Fruit fly (Drosophila melanogaster) whole organism, embryonic: Measurements from ENCODE around the gene witty.

Source experiments
- Ada2b ChIP-seq: fragments of 200-800 bp; sonication (Bioruptor generic); IDR thresholded peaks from 2 replicates; pipeline ENCODE4 v1.3.6; 2022; ENCODE audit warnings: missing biosample characterization, missing genetic modification characterization
- Bdp1 ChIP-seq: fragments of 200-800 bp; sonication (Bioruptor generic); optimal IDR thresholded peaks from 3 replicates; lab custom pipeline; 2016; ENCODE audit warnings: missing biosample characterization, missing genetic modification characterization
- CG11504 ChIP-seq: fragments of 200-800 bp; sonication (Bioruptor generic); optimal IDR thresholded peaks from 3 replicates; lab custom pipeline; 2019; ENCODE audit warnings: missing biosample characterization, mild to moderate bottlenecking, missing genetic modification characterization, moderate library complexity
- CG13775 ChIP-seq: fragments of 200-800 bp; sonication (Bioruptor generic); optimal IDR thresholded peaks from 3 replicates; lab custom pipeline; 2017; ENCODE audit warnings: missing biosample characterization, mild to moderate bottlenecking, missing genetic modification characterization
- CG16813 ChIP-seq: fragments of 200-800 bp; sonication (Bioruptor generic); IDR thresholded peaks from 3 replicates; pipeline ENCODE4 v1.3.6; 2022; ENCODE audit warnings: missing biosample characterization, missing genetic modification characterization; ENCODE audit not compliant: partially characterized antibody
- CG17328 ChIP-seq: fragments of 200-800 bp; sonication (Bioruptor generic); IDR thresholded peaks from 2 replicates; pipeline ENCODE4 v1.3.6; 2022; ENCODE audit warnings: missing biosample characterization, missing genetic modification characterization
- CG17385 ChIP-seq: fragments of 200-800 bp; sonication (Bioruptor generic); optimal IDR thresholded peaks from 3 replicates; lab custom pipeline; 2018; ENCODE audit warnings: missing biosample characterization, mild to moderate bottlenecking, missing genetic modification characterization
- CG2678 ChIP-seq: fragments of 200-800 bp; sonication (Bioruptor generic); optimal IDR thresholded peaks from 3 replicates; lab custom pipeline; 2019; ENCODE audit warnings: missing biosample characterization, mild to moderate bottlenecking, missing genetic modification characterization, moderate library complexity
- CG2712 ChIP-seq: fragments of 200-800 bp; optimal IDR thresholded peaks from 3 replicates; lab custom pipeline; 2019; ENCODE audit warnings: missing biosample characterization, mild to moderate bottlenecking, missing genetic modification characterization, moderate library complexity
- CG2875 ChIP-seq: fragments of 200-800 bp; sonication (Bioruptor generic); optimal IDR thresholded peaks from 2 replicates; lab custom pipeline; 2017; ENCODE audit warnings: missing biosample characterization, mild to moderate bottlenecking, missing genetic modification characterization, missing genetic modification reagents
- CG30431 ChIP-seq: fragments of 200-800 bp; sonication (Bioruptor generic); optimal IDR thresholded peaks from 2 replicates; lab custom pipeline; 2017; ENCODE audit warnings: missing biosample characterization, missing genetic modification characterization
- CG31441 ChIP-seq: fragments of 200-800 bp; sonication (Bioruptor generic); IDR thresholded peaks from 2 replicates; pipeline ENCODE4 v1.3.6; 2022; ENCODE audit warnings: missing biosample characterization, missing genetic modification characterization
- CG4424 ChIP-seq: fragments of 200-800 bp; sonication (Bioruptor generic); optimal IDR thresholded peaks from 3 replicates; lab custom pipeline; 2016; ENCODE audit warnings: missing biosample characterization, missing genetic modification characterization
- CG4617 ChIP-seq: fragments of 200-800 bp; sonication (Bioruptor generic); optimal IDR thresholded peaks from 3 replicates; lab custom pipeline; 2016; ENCODE audit warnings: missing biosample characterization, missing genetic modification characterization, borderline replicate concordance
- CG6689 ChIP-seq: fragments of 200-800 bp; sonication (Bioruptor generic); IDR thresholded peaks from 2 replicates; pipeline ENCODE4 v1.3.6; 2022; ENCODE audit warnings: missing biosample characterization, missing genetic modification characterization
- Ets65A ChIP-seq: fragments of 200-800 bp; sonication (Bioruptor generic); peaks from one replicate; lab custom pipeline; 2016; ENCODE audit warnings: missing biosample characterization, missing genetic modification characterization
- Gug ChIP-seq: fragments of 200-800 bp; sonication (Bioruptor generic); IDR thresholded peaks from 4 replicates; pipeline ENCODE4 v1.3.6; 2022; ENCODE audit warnings: missing biosample characterization, missing genetic modification characterization
- Kr ChIP-seq: fragments of 200-800 bp; sonication (Bioruptor generic); optimal IDR thresholded peaks from 2 replicates; lab custom pipeline; 2017; ENCODE audit warnings: missing biosample characterization, mild to moderate bottlenecking, missing genetic modification characterization
- Med ChIP-seq: fragments of 200-800 bp; sonication (Bioruptor generic); peaks from one replicate; lab custom pipeline; 2016; ENCODE audit warnings: missing biosample characterization, missing genetic modification characterization, mild to moderate bottlenecking, inconsistent platforms, moderate library complexity
- Meics ChIP-seq: fragments of 200-800 bp; sonication (Bioruptor generic); optimal IDR thresholded peaks from 2 replicates; lab custom pipeline; 2017; ENCODE audit warnings: missing biosample characterization, mild to moderate bottlenecking, missing genetic modification characterization
- PHDP ChIP-seq: fragments of 200-800 bp; sonication (Bioruptor generic); optimal IDR thresholded peaks from 3 replicates; lab custom pipeline; 2018; ENCODE audit warnings: missing biosample characterization, mild to moderate bottlenecking, missing genetic modification characterization, moderate library complexity
- Ptx1 ChIP-seq: fragments of 200-800 bp; sonication (Bioruptor generic); IDR thresholded peaks from 2 replicates; pipeline ENCODE4 v1.3.6; 2022; ENCODE audit warnings: missing biosample characterization, missing genetic modification characterization
- Rfx ChIP-seq: fragments of 200-800 bp; sonication (Bioruptor generic); IDR thresholded peaks from 2 replicates; pipeline ENCODE4 v1.3.6; 2022; ENCODE audit warnings: missing biosample characterization, missing genetic modification characterization
- Xbp1 ChIP-seq: fragments of 200-800 bp; sonication (Bioruptor generic); optimal IDR thresholded peaks from 3 replicates; lab custom pipeline; 2016; ENCODE audit warnings: missing biosample characterization, mild to moderate bottlenecking, missing genetic modification characterization
- Xrp1 ChIP-seq: fragments of 200-800 bp; sonication (Bioruptor generic); IDR thresholded peaks from 2 replicates; pipeline ENCODE4 v1.3.6; 2022; ENCODE audit warnings: missing biosample characterization, missing genetic modification characterization
- YL-1 ChIP-seq: fragments of 200-800 bp; sonication (Bioruptor generic); optimal IDR thresholded peaks from 3 replicates; lab custom pipeline; 2017; ENCODE audit warnings: missing biosample characterization, mild to moderate bottlenecking, missing genetic modification characterization
- bsh ChIP-seq, 2 experiments: fragments of 200-800 bp; sonication (Bioruptor generic); optimal IDR thresholded peaks; 2 replicates each; lab custom pipeline; 2017 to 2018; ENCODE audit warnings: mild to moderate bottlenecking in 2 of 2, missing biosample characterization in 2 of 2, missing genetic modification characterization in 2 of 2, moderate library complexity in 1 of 2
- cad ChIP-seq: fragments of >200 bp; optimal IDR thresholded peaks from 2 replicates; lab custom pipeline; 2017; ENCODE audit warnings: missing biosample characterization, missing genetic modification characterization
- ci ChIP-seq: fragments of 200-800 bp; sonication (Bioruptor generic); IDR thresholded peaks from 3 replicates; pipeline ENCODE4 v1.3.6; 2022; ENCODE audit warnings: missing biosample characterization, missing genetic modification characterization
- corto ChIP-seq: fragments of 200-800 bp; sonication (Bioruptor generic); optimal IDR thresholded peaks from 2 replicates; lab custom pipeline; 2016; ENCODE audit warnings: missing biosample characterization, mild to moderate bottlenecking, missing genetic modification characterization, moderate library complexity
- dmrt11E ChIP-seq: fragments of 200-800 bp; sonication (Bioruptor generic); optimal IDR thresholded peaks from 3 replicates; lab custom pipeline; 2018; ENCODE audit warnings: missing biosample characterization, mild to moderate bottlenecking, missing genetic modification characterization, moderate library complexity
- dysf ChIP-seq: fragments of 200-800 bp; sonication (Bioruptor generic); IDR thresholded peaks from 3 replicates; pipeline ENCODE4 v1.3.6; 2022; ENCODE audit warnings: missing biosample characterization, missing genetic modification characterization
- ems ChIP-seq: fragments of 200-800 bp; sonication (Bioruptor generic); optimal IDR thresholded peaks from 3 replicates; lab custom pipeline; 2016; ENCODE audit warnings: missing biosample characterization, missing genetic modification characterization
- esg ChIP-seq: fragments of 200-800 bp; sonication (Bioruptor generic); conservative IDR thresholded peaks from 2 replicates; pipeline ENCODE4 v1.3.6; 2022; ENCODE audit warnings: missing biosample characterization, missing genetic modification characterization
- ftz-f1 ChIP-seq: fragments of 200-800 bp; sonication (Bioruptor generic); optimal IDR thresholded peaks from 2 replicates; lab custom pipeline; 2016; ENCODE audit warnings: missing biosample characterization, missing genetic modification characterization
- gsb ChIP-seq: fragments of 200-800 bp; sonication (Bioruptor generic); IDR thresholded peaks from 2 replicates; pipeline ENCODE4 v1.3.6; 2022; ENCODE audit warnings: missing biosample characterization, missing genetic modification characterization
- kay ChIP-seq: fragments of 200-800 bp; sonication (Bioruptor generic); optimal IDR thresholded peaks from 2 replicates; lab custom pipeline; 2016; ENCODE audit warnings: missing biosample characterization, missing genetic modification characterization
- lbe ChIP-seq: fragments of 200-800 bp; sonication (Bioruptor generic); optimal IDR thresholded peaks from 2 replicates; lab custom pipeline; 2016; ENCODE audit warnings: missing biosample characterization, mild to moderate bottlenecking, missing genetic modification characterization
- lola ChIP-seq, 3 experiments: fragments of >200 bp in 2 of 3; fragments of 200-800 bp in 1 of 3; sonication (Bioruptor generic) in 1 of 3; optimal IDR thresholded peaks; 2 replicates each; lab custom pipeline; 2017 to 2019; ENCODE audit warnings: missing biosample characterization in 3 of 3, missing genetic modification characterization in 3 of 3, mild to moderate bottlenecking in 1 of 3, moderate library complexity in 1 of 3
- nom ChIP-seq: fragments of 200-800 bp; sonication (Bioruptor generic); optimal IDR thresholded peaks from 2 replicates; lab custom pipeline; 2017; ENCODE audit warnings: missing biosample characterization, missing genetic modification characterization, mild to moderate bottlenecking, moderate library complexity, missing genetic modification reagents
- onecut ChIP-seq: fragments of 200-800 bp; sonication (Bioruptor generic); IDR thresholded peaks from 2 replicates; pipeline ENCODE4 v1.3.6; 2022; ENCODE audit warnings: missing biosample characterization, missing genetic modification characterization
- pan ChIP-seq, 4 experiments: fragments of >200 bp in 3 of 4; fragments of 200-800 bp in 1 of 4; sonication (Bioruptor generic) in 1 of 4; optimal IDR thresholded peaks in 3 of 4; IDR thresholded peaks in 1 of 4; 2 replicates each; pipeline versions ENCODE4 v1.3.6 to Lab custom; 2017 to 2022; ENCODE audit warnings: missing biosample characterization in 2 of 4, missing genetic modification characterization in 2 of 4, mixed read lengths in 1 of 4
- phol ChIP-seq: fragments of 200-800 bp; sonication (Bioruptor generic); optimal IDR thresholded peaks from 3 replicates; lab custom pipeline; 2018; ENCODE audit warnings: missing biosample characterization, mild to moderate bottlenecking, missing genetic modification characterization, moderate library complexity
- row ChIP-seq: fragments of 200-800 bp; sonication (Bioruptor generic); IDR thresholded peaks from 3 replicates; pipeline ENCODE4 v1.3.6; 2022; ENCODE audit warnings: missing biosample characterization, missing genetic modification characterization
- sisA ChIP-seq: fragments of 200-800 bp; sonication (Bioruptor generic); IDR thresholded peaks from 2 replicates; pipeline ENCODE4 v1.3.6; 2022; ENCODE audit warnings: missing biosample characterization, missing genetic modification characterization
- tin ChIP-seq: fragments of 200-800 bp; sonication (Bioruptor generic); optimal IDR thresholded peaks from 3 replicates; lab custom pipeline; 2016; ENCODE audit warnings: missing biosample characterization, missing genetic modification characterization
- tio ChIP-seq: fragments of 200-800 bp; sonication (Bioruptor generic); optimal IDR thresholded peaks from 2 replicates; lab custom pipeline; 2017; ENCODE audit warnings: missing biosample characterization, missing genetic modification characterization, inconsistent platforms
- zfh1 ChIP-seq: fragments of 200-800 bp; sonication (Bioruptor generic); IDR thresholded peaks from 3 replicates; pipeline ENCODE4 v1.3.6; 2022; ENCODE audit warnings: missing biosample characterization, missing genetic modification characterization

The witty gene

DNA sequence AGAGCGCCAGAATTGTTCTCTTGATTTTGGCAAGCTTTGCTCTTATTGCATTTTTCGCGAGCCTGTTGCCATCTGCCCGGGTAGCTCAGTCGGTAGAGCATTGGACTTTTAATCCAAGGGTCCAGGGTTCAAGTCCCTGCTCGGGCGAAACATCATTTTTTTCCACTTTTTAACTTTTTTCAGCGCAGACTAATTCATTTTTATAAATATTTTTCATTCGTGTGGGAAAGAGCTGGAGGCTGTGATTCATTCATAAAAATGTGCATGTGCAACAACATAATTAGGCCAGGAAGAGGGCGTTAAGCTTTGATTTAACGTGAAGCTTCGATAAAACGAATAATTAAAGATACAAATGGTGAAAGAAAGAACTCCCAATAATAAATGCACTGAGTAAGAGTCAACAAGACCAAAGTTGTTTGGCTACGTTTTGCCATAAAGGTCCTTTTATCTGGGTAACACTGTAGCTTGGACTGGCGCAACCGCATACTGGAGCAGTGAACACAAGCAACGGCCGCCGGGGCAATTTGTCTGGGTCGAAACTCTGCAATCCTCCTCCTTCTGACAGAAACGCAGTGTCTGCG is 47.3 kb upstream of the witty start (continued):
- TF ChIP-seq dmrt11E (peak; percentile 39), CG17385 (GFP tag; lab: Kevin White, UChicago) (peak; percentile 15), tio (GFP tag; lab: Kevin White, UChicago) (no peak), CG16813 (0 out of 3 replicates have a peak, but pooled peaks have one; percentile 12), ftz-f1 (GFP tag; lab: Kevin White, UChicago) (no peak), CG4617 (GFP tag; lab: Kevin White, UChicago) (no peak), bsh (GFP tag; optimal IDR thresholded peaks at IDR 0.05; lab: Kevin White, UChicago) (peak; percentile 43 to 61), CG30431 (GFP tag; lab: Kevin White, UChicago) (peak; percentile 30), esg (GFP tag; lab: Robert Waterston, UW) (no peak; the same call in 1 of the 2 replicates), sisA (GFP tag; lab: Robert Waterston, UW) (peak; percentile 57; the same call in 1 of the 2 replicates), Meics (GFP tag; lab: Kevin White, UChicago) (no peak), YL-1 (GFP tag; lab: Kevin White, UChicago) (no peak), gsb (GFP tag; lab: Robert Waterston, UW) (no peak), Ptx1 (GFP tag; lab: Robert Waterston, UW) (peak; percentile 31; the same call in 1 of the 2 replicates), ems (no peak), zfh1 (GFP tag; lab: Robert Waterston, UW) (0 out of 3 replicates have a peak, but pooled peaks have one; percentile 22), CG2678 (peak; percentile 36), Kr (GFP tag; lab: Kevin White, UChicago) (no peak), dysf (GFP tag; lab: Robert Waterston, UW) (0 out of 3 replicates have a peak, but pooled peaks have one; percentile 45), Gug (GFP tag; lab: Robert Waterston, UW) (0 out of 4 replicates have a peak, but pooled peaks have one; percentile 29), row (GFP tag; lab: Robert Waterston, UW) (peak; percentile 49), Ada2b (GFP tag; lab: Robert Waterston, UW) (0 out of 2 replicates have a peak, but pooled peaks have one; percentile 16), cad (GFP tag; lab: Kevin White, UChicago) (no peak), ci (GFP tag; lab: Robert Waterston, UW) (peak; percentile 69; the same call in 2 of the 3 replicates), tin (peak; percentile 44), nom (GFP tag; lab: Kevin White, UChicago) (peak; percentile 92), CG31441 (GFP tag; lab: Robert Waterston, UW) (0 out of 2 replicates have a peak, but pooled peaks have one; percentile 32), PHDP (tag; lab: Kevin White, UChicago) (peak; percentile 8), Rfx (GFP tag; lab: Robert Waterston, UW) (peak; percentile 24; the same call in 1 of the 2 replicates), Bdp1 (peak; percentile 67), onecut (GFP tag; lab: Robert Waterston, UW) (0 out of 2 replicates have a peak, but pooled peaks have one; percentile 39), corto (peak; percentile 68), Xrp1 (GFP tag; lab: Robert Waterston, UW) (peak; percentile 35; the same call in 1 of the 2 replicates), lola (GFP tag; optimal IDR thresholded peaks at IDR 0.05; lab: Kevin White, UChicago) (peak in 1 of 3 experiments; percentile 12), CG4424 (GFP tag; lab: Kevin White, UChicago) (peak; percentile 9), CG11504 (tag; lab: Kevin White, UChicago) (peak; percentile 42), CG2712 (tag; lab: Kevin White, UChicago) (peak; percentile 37), lbe (GFP tag; lab: Kevin White, UChicago) (peak; percentile 66), Xbp1 (GFP tag; lab: Kevin White, UChicago) (peak; percentile 15), Ets65A (peak; percentile 88), Med (GFP tag; lab: Kevin White, UChicago) (peak; percentile 77), CG17328 (GFP tag; lab: Robert Waterston, UW) (peak; percentile 13; the same call in 1 of the 2 replicates), kay (GFP tag; lab: Kevin White, UChicago) (no peak), CG13775 (GFP tag; lab: Kevin White, UChicago) (peak; percentile 28), CG6689 (GFP tag; lab: Robert Waterston, UW) (peak; percentile 41; the same call in 1 of the 2 replicates), CG2875 (GFP tag; lab: Kevin White, UChicago) (no peak), pan (optimal IDR thresholded peaks at IDR 0.05; lab: Kevin White, UChicago) (no peak), pan (GFP tag; optimal IDR thresholded peaks at IDR 0.05 in 1 of 2, IDR thresholded peaks at IDR 0.05 in 1 of 2) (peak in 1 of 2 experiments; percentile 25), phol (tag; lab: Kevin White, UChicago) (peak; percentile 27)
